Worm (Caenorhabditis elegans) whole organism, L2 larva: ENCODE measurements around the gene let-99.

Source experiments
- R02D3.7 ChIP-seq: fragments of 150-350 bp; optimal IDR thresholded peaks from 2 replicates; lab custom pipeline; 2014; ENCODE audit warnings: missing biosample characterization, missing genetic modification characterization
- ama-1 ChIP-seq: fragments of 150-350 bp; optimal IDR thresholded peaks from 2 replicates; lab custom pipeline; 2018; ENCODE audit warnings: inconsistent platforms
- elt-1 ChIP-seq: fragments of 150-350 bp; optimal IDR thresholded peaks from 2 replicates; lab custom pipeline; 2014; ENCODE audit warnings: missing biosample characterization, missing genetic modification characterization
- elt-3 ChIP-seq: sonication (generic microtip); optimal IDR thresholded peaks from 2 replicates; lab custom pipeline; 2017; ENCODE audit warnings: missing biosample characterization, missing genetic modification characterization
- lin-13 ChIP-seq: fragments of 150-350 bp; optimal IDR thresholded peaks from 2 replicates; lab custom pipeline; 2014; ENCODE audit warnings: missing biosample characterization, missing genetic modification reagents, missing genetic modification characterization
- nhr-11 ChIP-seq: fragments of 150-350 bp; optimal IDR thresholded peaks from 2 replicates; lab custom pipeline; 2014; ENCODE audit warnings: missing biosample characterization, missing genetic modification characterization
- nhr-12 ChIP-seq: fragments of 150-350 bp; optimal IDR thresholded peaks from 2 replicates; lab custom pipeline; 2014; ENCODE audit warnings: missing biosample characterization, missing genetic modification characterization
- nhr-129 ChIP-seq: fragments of 150-350 bp; optimal IDR thresholded peaks from 2 replicates; lab custom pipeline; 2014; ENCODE audit warnings: missing biosample characterization, missing genetic modification characterization
- snpc-4 ChIP-seq: fragments of 150-350 bp; optimal IDR thresholded peaks from 2 replicates; lab custom pipeline; 2014; ENCODE audit warnings: missing biosample characterization, missing genetic modification characterization
- zag-1 ChIP-seq: fragments of 150-350 bp; optimal IDR thresholded peaks from 2 replicates; lab custom pipeline; 2014; ENCODE audit warnings: missing biosample characterization, missing genetic modification characterization
- ztf-11 ChIP-seq: sonication (generic microtip); optimal IDR thresholded peaks from 2 replicates; lab custom pipeline; 2017; ENCODE audit warnings: missing biosample characterization, missing genetic modification characterization

DNA sequence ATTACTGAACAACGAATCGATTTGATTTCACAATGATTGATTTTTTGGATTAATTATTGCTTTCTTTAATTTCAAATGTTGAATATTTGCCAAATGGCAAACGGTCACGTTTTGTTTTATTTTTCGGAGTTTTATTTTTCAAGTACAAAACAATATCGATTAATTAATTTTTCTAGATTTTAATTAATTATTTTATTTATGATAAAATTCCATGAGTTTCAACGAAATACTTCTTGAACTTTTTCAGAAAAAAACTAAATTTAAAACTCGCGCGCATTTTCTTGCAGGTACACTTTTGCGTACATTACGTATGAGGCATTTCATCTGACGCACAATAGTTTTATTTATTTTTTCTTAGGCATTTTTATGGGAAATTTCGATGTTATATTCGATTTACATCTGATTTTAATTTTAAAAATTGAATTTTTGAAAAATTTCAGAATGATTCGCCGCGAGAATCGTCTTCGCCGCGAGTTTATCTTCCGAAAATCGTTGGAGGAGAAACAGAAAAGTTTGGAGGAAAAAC, 8.7 kb upstream of the let-99 start, which contains the start of the genes ZK795.2 and ZK795.3:
- TF ChIP-seq nhr-129 (tag; lab: Kevin White, UChicago) (peak; percentile 19), ama-1 (lab: Kevin White, UChicago) (no peak), nhr-11 (no peak), R02D3.7 (tag; lab: Kevin White, UChicago) (no peak), nhr-12 (tag; lab: Kevin White, UChicago) (no peak), elt-3 (tag; lab: Kevin White, UChicago) (no peak), zag-1 (tag; lab: Kevin White, UChicago) (no peak), snpc-4 (tag; lab: Kevin White, UChicago) (peak; percentile 39), ztf-11 (tag; lab: Kevin White, UChicago) (no peak), lin-13 (peak; percentile 67), elt-1 (no peak)
